Worm (Caenorhabditis elegans) whole organism, L4 larva: ENCODE measurements around the gene K10C2.12.

Experiments used
- F10B5.3 ChIP-seq: sonication (generic microtip); optimal IDR thresholded peaks from 2 replicates; lab custom pipeline; 2016; ENCODE audit warnings: mild to moderate bottlenecking, missing genetic modification characterization, missing compliant biosample characterization
- F26F4.8 ChIP-seq: fragments of 200-800 bp; sonication (Bioruptor generic); conservative IDR thresholded peaks from 2 replicates; pipeline ENCODE4 v1.3.6; 2022; ENCODE audit warnings: missing genetic modification characterization, missing compliant biosample characterization
- F44E2.7 ChIP-seq: fragments of 200-800 bp; sonication (Bioruptor generic); IDR thresholded peaks from 2 replicates; pipeline ENCODE4 v2.1.2; 2022; ENCODE audit warnings: missing genetic modification characterization, missing compliant biosample characterization
- T26A8.4 ChIP-seq: fragments of 200-800 bp; sonication (Bioruptor generic); IDR thresholded peaks from 2 replicates; pipeline ENCODE4 v1.3.6; 2022; ENCODE audit warnings: missing genetic modification characterization, missing compliant biosample characterization
- Y75B8A.6 ChIP-seq: fragments of 200-800 bp; sonication (Bioruptor generic); IDR thresholded peaks from 2 replicates; pipeline ENCODE4 v1.3.6; 2022; ENCODE audit warnings: missing genetic modification reagents, missing genetic modification characterization, missing compliant biosample characterization
- aha-1 ChIP-seq: fragments of 150-350 bp; peaks from one replicate; lab custom pipeline; 2014; ENCODE audit warnings: missing biosample characterization, missing genetic modification characterization
- ceh-20 ChIP-seq: fragments of 200-800 bp; sonication (Bioruptor generic); IDR thresholded peaks from 2 replicates; pipeline ENCODE4 v1.3.6; 2022; ENCODE audit warnings: missing genetic modification reagents, missing genetic modification characterization, missing compliant biosample characterization
- ceh-28 ChIP-seq: fragments of 150-350 bp; optimal IDR thresholded peaks from 2 replicates; lab custom pipeline; 2014; ENCODE audit warnings: missing biosample characterization, missing genetic modification reagents, missing genetic modification characterization
- cey-2 ChIP-seq: sonication (generic microtip); optimal IDR thresholded peaks from 3 replicates; lab custom pipeline; 2017; ENCODE audit warnings: missing genetic modification characterization, mild to moderate bottlenecking, missing compliant biosample characterization, antibody characterized with exemption, borderline replicate concordance; ENCODE audit not compliant: insufficient read depth
- ctbp-1 ChIP-seq: fragments of 200-800 bp; sonication (Bioruptor generic); IDR thresholded peaks from 2 replicates; pipeline ENCODE4 v1.3.6; 2022; ENCODE audit warnings: missing genetic modification reagents, missing genetic modification characterization, missing compliant biosample characterization
- daf-12 ChIP-seq: fragments of 150-350 bp; optimal IDR thresholded peaks from 2 replicates; lab custom pipeline; 2014; ENCODE audit warnings: missing biosample characterization, missing genetic modification reagents, missing genetic modification characterization
- daf-16 ChIP-seq, 3 experiments: sonication (generic microtip); optimal IDR thresholded peaks; 2 replicates each; lab custom pipeline; 2016 to 2017; ENCODE audit warnings: missing genetic modification characterization in 3 of 3, missing genetic modification reagents in 3 of 3, mild to moderate bottlenecking in 2 of 3, missing compliant biosample characterization in 2 of 3, missing biosample characterization in 1 of 3, moderate library complexity in 1 of 3
- dmd-6 ChIP-seq: fragments of 200-800 bp; sonication (Bioruptor generic); IDR thresholded peaks from 2 replicates; pipeline ENCODE4 v1.3.6; 2022; ENCODE audit warnings: missing genetic modification reagents, missing genetic modification characterization, missing compliant biosample characterization
- dmd-8 ChIP-seq: fragments of 200-800 bp; sonication (Bioruptor generic); IDR thresholded peaks from 2 replicates; pipeline ENCODE4 v1.3.6; 2022; ENCODE audit warnings: missing genetic modification characterization, missing compliant biosample characterization
- dve-1 ChIP-seq: sonication (generic microtip); optimal IDR thresholded peaks from 2 replicates; lab custom pipeline; 2017; ENCODE audit warnings: antibody characterized with exemption, mild to moderate bottlenecking, missing genetic modification characterization, missing compliant biosample characterization; ENCODE audit not compliant: insufficient read depth
- egl-27 ChIP-seq: sonication (generic microtip); optimal IDR thresholded peaks from 3 replicates; lab custom pipeline; 2017; ENCODE audit warnings: missing biosample characterization, missing genetic modification reagents, missing genetic modification characterization
- lin-29 ChIP-seq: fragments of 200-800 bp; sonication (Bioruptor generic); IDR thresholded peaks from 2 replicates; pipeline ENCODE4 v1.3.6; 2022; ENCODE audit warnings: missing genetic modification reagents, missing genetic modification characterization, missing compliant biosample characterization
- lin-38 ChIP-seq: fragments of 200-800 bp; sonication (Bioruptor generic); IDR thresholded peaks from 2 replicates; pipeline ENCODE4 v1.3.6; 2022; ENCODE audit warnings: missing genetic modification reagents, missing genetic modification characterization, missing compliant biosample characterization
- lsy-2 ChIP-seq, 2 experiments: fragments of 150-350 bp in 1 of 2; sonication (generic microtip) in 1 of 2; optimal IDR thresholded peaks; 2 replicates each; lab custom pipeline; 2014 to 2017; ENCODE audit warnings: missing biosample characterization in 2 of 2, missing genetic modification characterization in 2 of 2
- mdl-1 ChIP-seq, 2 experiments: fragments of 150-350 bp in 1 of 2; sonication (generic microtip) in 1 of 2; optimal IDR thresholded peaks; 2 replicates each; lab custom pipeline; 2014 to 2017; ENCODE audit warnings: missing biosample characterization in 2 of 2, missing genetic modification characterization in 2 of 2
- mxl-3 ChIP-seq: fragments of 200-800 bp; sonication (Bioruptor generic); optimal IDR thresholded peaks from 2 replicates; lab custom pipeline; 2018; ENCODE audit warnings: mild to moderate bottlenecking, missing genetic modification characterization, missing compliant biosample characterization
- nhr-11 ChIP-seq: fragments of 150-350 bp; optimal IDR thresholded peaks from 2 replicates; lab custom pipeline; 2014; ENCODE audit warnings: missing biosample characterization, missing genetic modification characterization
- nhr-111 ChIP-seq: fragments of 200-800 bp; sonication (Bioruptor generic); optimal IDR thresholded peaks from 2 replicates; lab custom pipeline; 2018; ENCODE audit warnings: mild to moderate bottlenecking, missing genetic modification characterization, missing compliant biosample characterization
- nhr-28 ChIP-seq: fragments of 150-350 bp; optimal IDR thresholded peaks from 2 replicates; lab custom pipeline; 2014; ENCODE audit warnings: missing biosample characterization, missing genetic modification characterization
- nhr-41 ChIP-seq: fragments of 200-800 bp; sonication (Bioruptor generic); IDR thresholded peaks from 2 replicates; pipeline ENCODE4 v1.3.6; 2022; ENCODE audit warnings: missing genetic modification reagents, missing genetic modification characterization, missing compliant biosample characterization
- nhr-76 ChIP-seq: fragments of 150-350 bp; optimal IDR thresholded peaks from 2 replicates; lab custom pipeline; 2014; ENCODE audit warnings: missing biosample characterization, missing genetic modification characterization
- nhr-77 ChIP-seq: fragments of 150-350 bp; optimal IDR thresholded peaks from 2 replicates; lab custom pipeline; 2014; ENCODE audit warnings: missing biosample characterization, missing genetic modification characterization
- pqm-1 ChIP-seq: sonication (generic microtip); optimal IDR thresholded peaks from 2 replicates; lab custom pipeline; 2017; ENCODE audit warnings: missing biosample characterization, missing genetic modification characterization
- saeg-2 ChIP-seq: fragments of 200-800 bp; sonication (Bioruptor generic); IDR thresholded peaks from 2 replicates; pipeline ENCODE4 v1.3.6; 2022; ENCODE audit warnings: missing genetic modification reagents, missing genetic modification characterization, missing compliant biosample characterization
- spr-1 ChIP-seq: sonication (generic microtip); optimal IDR thresholded peaks from 2 replicates; lab custom pipeline; 2016; ENCODE audit warnings: mild to moderate bottlenecking, missing genetic modification characterization, missing compliant biosample characterization
- spr-3 ChIP-seq: fragments of 200-800 bp; sonication (Bioruptor generic); optimal IDR thresholded peaks from 2 replicates; lab custom pipeline; 2018; ENCODE audit warnings: mild to moderate bottlenecking, missing genetic modification characterization, missing compliant biosample characterization
- zfp-2 ChIP-seq: sonication (generic microtip); optimal IDR thresholded peaks from 2 replicates; lab custom pipeline; 2016; ENCODE audit warnings: mild to moderate bottlenecking, missing genetic modification characterization, missing compliant biosample characterization
- zfp-3 ChIP-seq: fragments of 200-800 bp; sonication (Bioruptor generic); conservative IDR thresholded peaks from 2 replicates; pipeline ENCODE4 v1.3.6; 2022; ENCODE audit warnings: missing genetic modification reagents, missing genetic modification characterization, missing compliant biosample characterization
- ztf-7 ChIP-seq: fragments of 150-350 bp; optimal IDR thresholded peaks from 2 replicates; lab custom pipeline; 2014; ENCODE audit warnings: missing biosample characterization, missing genetic modification characterization

K10C2.12 gene

ce11 chrX:6462995-6463462 lies 42.4 kb upstream of the K10C2.12 start, which contains the start of gene C15B12.2 (continued):
- TF ChIP-seq saeg-2 (GFP tag; lab: Robert Waterston, UW) (no peak), mxl-3 (GFP tag; lab: Kevin White, UChicago) (peak; percentile 18), dve-1 (tag; lab: Kevin White, UChicago) (peak; percentile 54), aha-1 (tag; lab: Kevin White, UChicago) (peak; percentile 68), egl-27 (no peak), dmd-8 (GFP tag; lab: Robert Waterston, UW) (no peak), ztf-7 (tag; lab: Kevin White, UChicago) (no peak), F10B5.3 (tag; lab: Kevin White, UChicago) (no peak), nhr-76 (tag; lab: Kevin White, UChicago) (no peak), F44E2.7 (GFP tag; lab: Robert Waterston, UW) (no peak), mdl-1 (tag; optimal IDR thresholded peaks at IDR 0.05; lab: Kevin White, UChicago) (peak in 1 of 2 experiments; percentile 22), lin-38 (GFP tag; lab: Robert Waterston, UW) (no peak), ceh-28 (tag; lab: Kevin White, UChicago) (no peak), ceh-20 (GFP tag; lab: Robert Waterston, UW) (no peak), daf-12 (no peak), nhr-41 (GFP tag; lab: Robert Waterston, UW) (no peak), spr-1 (tag; lab: Kevin White, UChicago) (no peak), Y75B8A.6 (GFP tag; lab: Robert Waterston, UW) (no peak), lsy-2 (tag; optimal IDR thresholded peaks at IDR 0.05; lab: Kevin White, UChicago) (no peak), F26F4.8 (GFP tag; lab: Robert Waterston, UW) (no peak), zfp-3 (GFP tag; lab: Robert Waterston, UW) (no peak), zfp-2 (tag; lab: Kevin White, UChicago) (no peak), nhr-11 (no peak), nhr-111 (GFP tag; lab: Kevin White, UChicago) (no peak)

- TF ChIP-seq dmd-6 (peak; percentile 55), F10B5.3 (tag; lab: Kevin White, UChicago) (no peak), pqm-1 (tag; lab: Kevin White, UChicago) (peak; percentile 65), daf-16 (GFP tag; optimal IDR thresholded peaks at IDR 0.05; lab: Kevin White, UChicago) (no peak), daf-16 (tag; optimal IDR thresholded peaks at IDR 0.05; lab: Kevin White, UChicago) (peak; percentile 15)
- TF ChIP-seq, all 104 proteins: peak for 3
These were observed 41.9 kb upstream of the K10C2.12 start for ce11 chrX:6462479-6462878.

ce11 chrX:6461729-6462128 lies 41.1 kb upstream of the K10C2.12 start, which contains the start of gene K04E7.1:
Gene K04E7.1, plus strand, starts transcription at chrX:6462029.
- TF ChIP-seq T26A8.4 (GFP tag; lab: Robert Waterston, UW) (no peak), dmd-8 (GFP tag; lab: Robert Waterston, UW) (no peak), ctbp-1 (GFP tag; lab: Robert Waterston, UW) (no peak), lin-29 (GFP tag; lab: Robert Waterston, UW) (no peak), aha-1 (tag; lab: Kevin White, UChicago) (peak; percentile 54)

- TF ChIP-seq dve-1 (tag; lab: Kevin White, UChicago) (peak; percentile 21), dmd-6 (peak; percentile 43), saeg-2 (GFP tag; lab: Robert Waterston, UW) (no peak), zfp-3 (GFP tag; lab: Robert Waterston, UW) (no peak), nhr-77 (tag; lab: Kevin White, UChicago) (peak; percentile 24), spr-3 (no peak), nhr-28 (peak; percentile 30), cey-2 (no peak), pqm-1 (tag; lab: Kevin White, UChicago) (peak; percentile 27), T26A8.4 (GFP tag; lab: Robert Waterston, UW) (no peak)
- TF ChIP-seq, all 104 proteins: peak for 5
These were observed 39.5 kb upstream of the K10C2.12 start for ce11 chrX:6460123-6460522.
